Worm (Caenorhabditis elegans) whole organism, L4/young adult: ENCODE data around the gene sfxn-2.
A peak's percentile ranks its signal among the peaks of the same experiment; 100 is the strongest.

Experiments used
- W03F9.2 ChIP-seq: fragments of 150-350 bp; optimal IDR thresholded peaks from 2 replicates; lab custom pipeline; 2014; ENCODE audit warnings: missing biosample characterization, missing genetic modification characterization
- dao-5 ChIP-seq: sonication (generic microtip); optimal IDR thresholded peaks from 2 replicates; lab custom pipeline; 2016; ENCODE audit warnings: missing genotype, missing genetic modification characterization, moderate library complexity, missing compliant biosample characterization
- him-1 ChIP-seq: sonication (generic microtip); optimal IDR thresholded peaks from 2 replicates; lab custom pipeline; 2016; ENCODE audit warnings: missing genotype, missing genetic modification reagents, missing genetic modification characterization, missing compliant biosample characterization

Gene sfxn-2

DNA sequence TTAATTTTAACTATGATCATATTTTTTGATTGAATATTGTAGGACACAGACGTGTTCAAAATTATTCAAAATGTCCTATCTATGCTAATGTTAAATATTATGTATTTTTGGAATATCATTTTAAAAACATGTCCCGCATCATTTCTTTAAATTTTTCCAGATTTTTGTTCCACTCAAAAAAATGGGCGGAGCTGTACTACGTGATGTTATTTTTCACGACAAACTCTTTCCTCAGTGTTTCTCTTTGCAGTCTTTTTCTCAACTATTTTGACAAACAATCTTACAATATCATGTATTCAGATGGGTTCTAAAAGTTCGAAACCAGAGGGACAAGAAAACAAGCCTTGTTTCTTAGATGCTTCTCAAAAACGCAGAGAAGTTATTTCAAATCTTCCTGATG is 18.3 kb upstream of the sfxn-2 start, which contains the start of gene F45E1.5:
F45E1.5 (plus strand) TSS at position 301 of the 400 bp plus-strand sequence.
- TF ChIP-seq dao-5 (tag; lab: Kevin White, UChicago): no peak
- no peak for TF ChIP-seq W03F9.2 (tag; lab: Kevin White, UChicago)
- TF ChIP-seq him-1 (tag; lab: Kevin White, UChicago): no peak

DNA sequence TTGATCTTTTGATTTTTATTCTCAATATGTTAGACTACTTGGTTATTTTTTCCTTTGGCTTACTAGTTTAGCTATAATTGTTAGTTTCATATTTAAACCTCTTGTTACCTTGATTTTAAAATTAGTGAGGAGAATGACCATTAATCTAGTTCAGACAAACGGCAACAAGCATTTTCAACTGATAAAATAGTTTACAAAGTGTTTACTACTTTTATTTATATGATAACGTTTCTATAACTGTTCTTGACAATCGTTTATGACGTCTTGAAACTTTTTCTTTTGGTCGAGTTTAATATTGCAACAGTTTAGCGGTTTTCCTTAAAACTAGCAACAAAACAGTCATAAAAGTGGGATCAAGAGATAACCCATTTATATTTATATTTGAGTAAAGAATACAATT is 17.6 kb upstream of the sfxn-2 start:
- TF ChIP-seq dao-5 (tag; lab: Kevin White, UChicago): no peak
- TF ChIP-seq W03F9.2 (tag; lab: Kevin White, UChicago): no peak
- TF ChIP-seq him-1 (tag; lab: Kevin White, UChicago): no peak

DNA sequence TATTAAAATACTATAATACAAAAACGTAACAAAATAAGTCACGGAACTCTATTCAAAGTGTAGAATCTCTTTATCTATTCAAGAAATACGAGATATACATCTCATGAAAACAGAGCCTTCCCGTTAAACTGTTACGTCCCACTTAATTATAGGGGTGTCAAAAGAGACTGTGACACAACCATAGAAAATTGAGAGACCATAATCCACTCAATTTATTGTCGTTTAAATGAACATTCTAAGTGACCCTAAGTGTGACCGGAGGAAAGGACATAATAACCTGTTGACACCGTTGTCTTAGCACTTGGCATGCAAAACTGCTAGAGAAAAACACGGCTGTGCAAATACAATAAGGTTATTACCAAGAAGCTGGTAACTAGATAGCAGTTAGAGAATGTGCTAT is 10.4 kb upstream of the sfxn-2 start:
- TF ChIP-seq W03F9.2 (tag; lab: Kevin White, UChicago) (no peak), him-1 (tag; lab: Kevin White, UChicago) (no peak)

DNA sequence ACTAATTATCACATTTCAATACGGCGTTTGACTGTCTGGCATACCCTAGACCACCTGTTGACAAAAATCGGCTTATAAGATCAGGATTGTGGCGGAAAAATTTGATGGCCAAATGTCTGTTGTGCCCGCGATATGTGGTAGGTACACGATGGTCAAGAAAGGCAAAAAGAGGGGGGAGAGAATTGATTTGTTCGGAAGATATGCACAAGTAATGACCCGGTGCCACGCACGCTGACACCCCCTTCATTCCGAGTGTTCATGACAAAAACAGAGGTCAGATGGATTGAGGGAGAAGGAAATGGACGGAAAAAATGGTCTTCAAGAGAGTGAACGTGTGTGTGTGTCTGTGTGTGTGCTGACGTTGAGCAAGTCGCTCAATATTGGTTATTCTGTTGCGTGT is 7.3 kb upstream of the sfxn-2 start:
- TF ChIP-seq dao-5 (tag; lab: Kevin White, UChicago) (no peak), him-1 (tag; lab: Kevin White, UChicago) (no peak)

DNA sequence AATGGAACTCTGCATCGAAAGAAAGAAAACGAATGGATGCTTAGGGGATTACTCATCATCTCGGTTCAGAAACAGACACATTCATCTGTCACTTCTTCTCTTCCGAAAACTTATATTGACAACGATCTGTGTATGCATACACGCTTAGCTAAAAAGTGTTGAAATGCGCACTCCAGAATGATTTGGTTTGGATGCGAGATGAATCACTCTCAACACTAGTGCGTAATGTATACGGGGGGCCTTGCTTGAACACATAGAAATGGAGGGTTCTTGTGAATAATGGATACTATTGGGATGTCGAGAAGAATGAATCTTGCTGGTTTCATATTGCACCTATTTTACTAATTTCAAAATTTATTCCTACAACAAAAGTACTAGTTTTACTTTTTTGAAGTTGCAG is 5.9 kb upstream of the sfxn-2 start:
- TF ChIP-seq dao-5 (tag; lab: Kevin White, UChicago) (no peak), W03F9.2 (tag; lab: Kevin White, UChicago) (no peak), him-1 (tag; lab: Kevin White, UChicago) (no peak)

DNA sequence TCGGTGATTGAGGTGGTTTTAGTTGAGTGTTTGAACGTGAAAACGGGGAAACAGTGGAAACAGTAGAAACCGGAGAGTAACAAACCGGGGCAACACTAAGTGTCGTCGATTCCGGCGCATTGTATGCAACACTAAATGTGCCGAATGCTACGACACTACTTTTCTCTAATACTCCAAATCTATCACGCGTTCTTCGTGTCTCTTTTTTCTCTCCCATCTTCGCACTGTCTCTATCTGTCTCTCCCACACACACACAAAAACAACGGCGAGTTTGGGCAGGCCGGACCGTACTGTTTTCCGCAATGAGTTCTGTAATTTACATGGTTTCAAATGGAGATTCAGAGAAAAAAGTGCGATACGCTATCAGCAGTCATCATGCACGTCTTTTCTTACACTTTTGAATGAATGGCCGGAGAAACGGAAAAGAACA is 4.0 kb upstream of the sfxn-2 start:
- TF ChIP-seq him-1 (tag; lab: Kevin White, UChicago) (no peak), dao-5 (tag; lab: Kevin White, UChicago) (no peak), W03F9.2 (tag; lab: Kevin White, UChicago) (no peak)

DNA sequence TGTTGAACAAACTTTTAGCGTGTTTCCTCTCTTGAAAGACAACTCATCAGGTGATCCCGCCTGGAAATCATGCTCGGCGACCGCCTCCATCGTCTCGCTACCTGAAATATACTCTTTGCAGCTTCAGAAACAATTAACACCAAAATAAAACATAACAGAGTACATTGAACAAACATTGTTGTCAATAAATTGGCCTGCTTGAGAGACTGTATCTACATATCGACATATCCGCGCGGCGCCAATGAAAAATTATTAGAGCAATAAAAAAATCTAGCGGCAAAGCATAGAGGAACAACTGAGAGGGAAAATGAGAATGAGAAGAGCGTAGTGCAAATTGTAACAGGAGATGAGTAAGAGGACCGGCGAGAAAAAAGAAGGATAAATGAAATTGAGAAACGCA is 3.5 kb upstream of the sfxn-2 start, which contains the start of gene sem-5:
sem-5 (minus strand) TSS at position 101 of the 400 bp plus-strand sequence.
- no peak for TF ChIP-seq him-1 (tag; lab: Kevin White, UChicago)
- TF ChIP-seq W03F9.2 (tag; lab: Kevin White, UChicago): no peak
- no peak for TF ChIP-seq dao-5 (tag; lab: Kevin White, UChicago)

DNA sequence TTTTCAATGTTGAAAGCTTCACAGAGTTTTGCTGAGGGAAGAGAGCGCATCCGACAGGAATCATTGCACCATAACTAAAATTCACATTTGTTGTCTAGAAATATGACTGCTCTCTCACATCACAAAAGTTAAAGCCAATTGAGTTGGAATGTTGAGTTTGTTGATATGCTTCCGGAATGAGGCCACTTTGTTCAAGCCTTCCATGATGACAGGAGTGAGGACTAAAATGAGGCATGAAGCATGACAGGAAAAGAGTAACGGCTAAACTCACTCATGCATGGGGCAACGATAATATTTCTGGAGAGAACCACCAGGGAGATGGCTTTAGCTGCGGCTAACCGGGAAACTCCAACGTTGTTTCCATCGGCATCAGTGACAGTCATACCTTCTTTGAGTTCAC is 1.7 kb downstream of the sfxn-2 start:
- TF ChIP-seq W03F9.2 (tag; lab: Kevin White, UChicago): no peak
- no peak for TF ChIP-seq dao-5 (tag; lab: Kevin White, UChicago)
- TF ChIP-seq him-1 (tag; lab: Kevin White, UChicago): no peak

DNA sequence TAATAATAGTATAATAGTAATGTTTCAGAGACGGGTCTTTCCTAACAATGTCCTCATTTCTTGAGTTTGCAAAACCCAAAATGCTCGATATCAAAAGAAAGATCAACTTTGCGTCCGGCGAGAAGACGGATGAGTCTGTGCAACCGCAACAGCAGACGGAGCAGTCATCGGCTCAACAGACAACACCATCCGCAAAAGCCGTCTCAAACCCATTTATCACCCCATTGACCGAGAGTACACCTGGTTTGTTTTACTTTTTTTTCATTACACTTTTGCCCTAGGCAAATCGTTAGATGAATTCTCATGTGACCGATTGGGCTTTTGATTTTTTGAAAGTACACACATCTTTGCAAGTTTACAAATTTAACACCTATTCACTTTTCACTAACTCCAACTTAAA is 3.8 kb downstream of the sfxn-2 start, which contains the start of gene dct-1:
dct-1 (plus strand) TSS at position 27 of the 400 bp plus-strand sequence.
- TF ChIP-seq W03F9.2 (tag; lab: Kevin White, UChicago) (no peak), him-1 (tag; lab: Kevin White, UChicago) (no peak), dao-5 (tag; lab: Kevin White, UChicago) (no peak)

DNA sequence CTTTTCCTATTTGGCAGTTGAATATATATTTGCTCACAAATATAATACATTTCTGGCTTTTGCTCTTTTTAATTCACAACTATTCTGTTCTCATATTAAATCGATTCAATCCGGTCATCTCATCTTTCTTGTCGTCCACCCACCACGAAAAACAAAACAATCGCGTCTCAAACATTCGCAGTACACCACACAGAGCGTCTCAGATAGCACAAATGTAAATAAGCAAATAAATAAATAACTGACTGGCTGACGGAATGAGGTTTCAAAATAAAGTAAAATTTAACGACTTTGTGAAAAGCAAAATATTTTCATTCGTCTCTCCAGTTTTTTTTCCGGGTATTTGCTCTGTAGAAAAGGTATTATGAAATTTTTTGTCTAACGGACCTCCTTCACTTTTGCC is 4.4 kb downstream of the sfxn-2 start:
- TF ChIP-seq W03F9.2 (tag; lab: Kevin White, UChicago) (no peak), him-1 (tag; lab: Kevin White, UChicago) (no peak), dao-5 (tag; lab: Kevin White, UChicago) (no peak)

DNA sequence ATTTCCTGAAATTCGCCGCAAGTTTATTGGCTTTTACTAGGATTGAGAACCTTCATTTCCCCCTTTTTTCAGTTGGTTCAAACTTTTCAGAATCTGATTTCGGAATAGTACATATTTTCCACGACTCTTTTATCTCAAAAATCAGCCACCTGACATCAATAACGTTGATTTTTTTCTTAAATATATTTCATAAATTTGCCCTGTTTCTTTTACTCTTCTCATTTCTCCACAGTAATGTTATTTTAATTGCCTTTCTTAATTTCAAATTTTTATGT is 5.1 kb downstream of the sfxn-2 start:
- no peak for TF ChIP-seq dao-5 (tag; lab: Kevin White, UChicago)
- TF ChIP-seq him-1 (tag; lab: Kevin White, UChicago): no peak
- TF ChIP-seq W03F9.2 (tag; lab: Kevin White, UChicago): no peak

DNA sequence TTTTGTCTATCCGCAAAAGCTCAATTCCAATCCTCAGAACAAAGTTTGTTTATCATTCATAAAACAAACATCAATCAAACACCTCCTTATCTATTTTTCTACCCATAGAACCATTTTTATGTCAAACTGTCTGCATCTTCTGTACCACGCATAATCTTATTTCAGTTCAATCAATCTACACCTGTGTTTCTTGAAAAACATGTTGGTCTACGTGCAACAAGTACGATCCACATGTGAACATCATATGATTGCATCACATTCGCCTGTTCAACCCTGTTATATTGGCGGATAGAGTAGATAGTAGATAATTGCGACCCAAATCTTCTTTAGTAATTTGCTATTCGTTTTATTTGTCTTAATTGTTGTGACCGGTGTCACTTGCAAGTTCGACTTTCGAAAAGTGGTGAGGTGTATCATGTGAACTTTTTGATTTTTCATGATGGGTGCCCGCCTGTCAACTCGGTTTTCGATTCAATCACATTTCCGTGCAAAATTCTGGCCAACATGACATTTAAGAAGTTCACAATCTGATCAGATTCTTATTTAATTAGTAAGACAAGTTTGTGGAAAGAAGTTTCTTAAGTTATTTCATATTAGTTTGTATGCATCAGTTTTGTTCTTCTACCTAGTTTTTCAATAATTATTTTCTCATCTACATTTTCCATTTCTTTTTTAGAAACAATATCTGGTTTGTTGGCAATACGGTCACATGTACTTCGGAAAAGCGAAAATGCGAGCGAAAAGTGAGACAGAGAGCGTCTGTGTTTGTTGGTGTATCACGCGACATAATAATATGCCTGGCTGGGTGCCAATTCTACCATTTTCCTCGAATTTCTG is 5.7 kb downstream of the sfxn-2 start:
- TF ChIP-seq dao-5 (tag; lab: Kevin White, UChicago) (no peak), W03F9.2 (tag; lab: Kevin White, UChicago) (no peak), him-1 (tag; lab: Kevin White, UChicago) (no peak)

DNA sequence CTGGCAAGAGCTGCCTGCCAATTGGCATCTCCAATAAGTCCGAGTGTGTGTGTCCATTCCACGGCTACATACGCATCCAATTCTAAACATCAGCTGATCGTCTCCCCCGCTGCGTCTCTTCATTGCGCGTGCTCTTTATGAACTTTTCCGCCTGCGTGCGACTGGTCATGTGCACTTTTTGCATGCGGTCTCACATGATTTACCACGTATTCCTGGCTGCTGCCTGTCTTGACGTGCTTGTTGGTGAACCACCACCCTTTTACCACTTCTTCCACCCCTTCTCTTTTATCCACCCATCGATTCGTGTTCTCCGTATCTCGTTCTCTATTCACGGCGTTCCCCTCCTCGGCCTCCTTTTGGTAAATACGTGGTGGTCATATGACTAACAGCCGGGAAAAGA is 6.5 kb downstream of the sfxn-2 start:
- TF ChIP-seq him-1 (tag; lab: Kevin White, UChicago) (peak; percentile 89), dao-5 (tag; lab: Kevin White, UChicago) (no peak)

DNA sequence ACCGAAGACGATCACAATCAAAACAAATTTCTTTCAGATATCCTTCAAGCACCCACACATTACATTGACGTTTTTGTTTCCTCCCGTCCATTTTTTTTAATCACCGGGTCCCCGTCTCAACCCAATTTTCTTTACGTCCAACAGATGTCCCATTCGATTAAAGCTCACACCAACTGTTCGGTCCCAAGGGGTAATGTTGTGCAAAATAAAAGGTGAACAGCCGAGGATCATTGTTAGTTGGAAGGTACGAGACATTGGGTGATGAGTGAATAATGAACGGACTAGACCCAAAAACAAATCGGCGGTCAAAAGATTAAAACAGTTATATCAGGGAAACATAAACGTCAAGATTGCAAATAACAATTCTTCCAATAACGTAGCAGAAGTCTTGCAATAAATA is 12.7 kb downstream of the sfxn-2 start:
- no peak for TF ChIP-seq him-1 (tag; lab: Kevin White, UChicago)
- TF ChIP-seq dao-5 (tag; lab: Kevin White, UChicago): no peak
- no peak for TF ChIP-seq W03F9.2 (tag; lab: Kevin White, UChicago)
